Worm (Caenorhabditis elegans) whole organism, midembryonic: ENCODE measurements around the gene nhl-1.

Experiments
- klf-2 ChIP-seq: fragments of 200-800 bp; sonication (Bioruptor generic); conservative IDR thresholded peaks from 2 replicates; pipeline ENCODE4 v1.3.6; 2022; ENCODE audit warnings: missing genetic modification reagents, missing genetic modification characterization, missing compliant biosample characterization
- ztf-29 ChIP-seq: fragments of 200-800 bp; sonication (Bioruptor generic); IDR thresholded peaks from 2 replicates; pipeline ENCODE4 v1.3.6; 2022; ENCODE audit warnings: missing genetic modification reagents, missing genetic modification characterization, missing compliant biosample characterization

- TF ChIP-seq klf-2 (GFP tag; lab: Robert Waterston, UW), result no peak
- no peak for TF ChIP-seq ztf-29
Observed at ce11 chrIII:9199605-9200004, 45.9 kb upstream of the nhl-1 start, which contains the start of gene ZC84.6.
